Worm (Caenorhabditis elegans) whole organism, L1 larva: ENCODE measurements around the gene T03G11.9.

Experiments
- C16A3.4 ChIP-seq: fragments of 150-350 bp; optimal IDR thresholded peaks from 2 replicates; lab custom pipeline; 2014; ENCODE audit warnings: missing biosample characterization, missing genetic modification characterization
- C34B4.2 ChIP-seq: sonication (generic microtip); optimal IDR thresholded peaks from 2 replicates; lab custom pipeline; 2017; ENCODE audit warnings: mild to moderate bottlenecking, missing genetic modification characterization, missing compliant biosample characterization
- Y116A8C.19 ChIP-seq: sonication (generic microtip); optimal IDR thresholded peaks from 2 replicates; lab custom pipeline; 2016; ENCODE audit warnings: missing compliant biosample characterization, missing genetic modification characterization, borderline replicate concordance
- aha-1 ChIP-seq: fragments of 150-350 bp; optimal IDR thresholded peaks from 2 replicates; lab custom pipeline; 2014; ENCODE audit warnings: missing biosample characterization, missing genetic modification characterization
- ama-1 ChIP-seq: fragments of 150-350 bp; optimal IDR thresholded peaks from 2 replicates; lab custom pipeline; 2014
- ceh-8 ChIP-seq: fragments of 200-800 bp; sonication (Bioruptor generic); optimal IDR thresholded peaks from 2 replicates; lab custom pipeline; 2018; ENCODE audit warnings: mild to moderate bottlenecking, missing genetic modification characterization, moderate library complexity, missing compliant biosample characterization
- dpl-1 ChIP-seq, 3 experiments: fragments of 150-350 bp in 2 of 3; sonication (generic microtip) in 1 of 3; optimal IDR thresholded peaks; 2 replicates each; lab custom pipeline; 2014 to 2017; ENCODE audit warnings: missing biosample characterization in 3 of 3, missing genetic modification characterization in 3 of 3, missing genetic modification reagents in 3 of 3
- dsc-1 ChIP-seq: sonication (generic microtip); optimal IDR thresholded peaks from 2 replicates; lab custom pipeline; 2016; ENCODE audit warnings: mild to moderate bottlenecking, missing genetic modification characterization, missing compliant biosample characterization
- efl-3 ChIP-seq: fragments of 200-800 bp; sonication (Bioruptor generic); optimal IDR thresholded peaks from 2 replicates; lab custom pipeline; 2018; ENCODE audit warnings: mild to moderate bottlenecking, missing genetic modification characterization, missing compliant biosample characterization
- egl-13 ChIP-seq: sonication (generic microtip); optimal IDR thresholded peaks from 2 replicates; lab custom pipeline; 2016; ENCODE audit warnings: missing genotype, missing genetic modification reagents, missing genetic modification characterization, missing compliant biosample characterization
- egl-27 ChIP-seq, 2 experiments: fragments of 150-350 bp in 1 of 2; sonication (generic microtip); optimal IDR thresholded peaks; 3 replicates each; lab custom pipeline; 2017 to 2018; ENCODE audit warnings: missing biosample characterization in 2 of 2, missing genetic modification characterization in 2 of 2, missing genetic modification reagents in 2 of 2
- fkh-10 ChIP-seq: sonication (generic microtip); optimal IDR thresholded peaks from 2 replicates; lab custom pipeline; 2017; ENCODE audit warnings: missing biosample characterization, missing genetic modification reagents, missing genetic modification characterization
- fkh-4 ChIP-seq: sonication (generic microtip); optimal IDR thresholded peaks from 2 replicates; lab custom pipeline; 2016; ENCODE audit warnings: missing compliant biosample characterization, missing genetic modification characterization, borderline replicate concordance
- fkh-8 ChIP-seq: sonication (generic microtip); optimal IDR thresholded peaks from 2 replicates; lab custom pipeline; 2016; ENCODE audit warnings: mild to moderate bottlenecking, missing genetic modification characterization, missing compliant biosample characterization
- grh-1 ChIP-seq: fragments of 200-800 bp; sonication (Bioruptor generic); IDR thresholded peaks from 2 replicates; pipeline ENCODE4 v1.3.6; 2022; ENCODE audit warnings: missing genetic modification reagents, missing genetic modification characterization, missing compliant biosample characterization
- hlh-17 ChIP-seq: fragments of 200-800 bp; sonication (Bioruptor generic); optimal IDR thresholded peaks from 2 replicates; lab custom pipeline; 2018; ENCODE audit warnings: missing genetic modification characterization, mild to moderate bottlenecking, missing compliant biosample characterization, moderate library complexity, borderline replicate concordance
- hpl-2 ChIP-seq: fragments of 150-350 bp; optimal IDR thresholded peaks from 2 replicates; lab custom pipeline; 2014; ENCODE audit warnings: missing biosample characterization, missing genetic modification reagents, missing genetic modification characterization
- irx-1 ChIP-seq: sonication (generic microtip); optimal IDR thresholded peaks from 2 replicates; lab custom pipeline; 2016; ENCODE audit warnings: missing genetic modification characterization, missing compliant biosample characterization
- lin-13 ChIP-seq: fragments of 150-350 bp; optimal IDR thresholded peaks from 2 replicates; lab custom pipeline; 2014; ENCODE audit warnings: missing biosample characterization, missing genetic modification reagents, missing genetic modification characterization
- lin-14 ChIP-seq: fragments of 200-800 bp; sonication (Bioruptor generic); optimal IDR thresholded peaks from 2 replicates; lab custom pipeline; 2018; ENCODE audit warnings: mild to moderate bottlenecking, missing genetic modification characterization, moderate library complexity, missing compliant biosample characterization
- lin-15B ChIP-seq: fragments of 150-350 bp; sonication (generic microtip); optimal IDR thresholded peaks from 3 replicates; lab custom pipeline; 2014; ENCODE audit warnings: missing biosample characterization, missing genetic modification characterization
- lin-35 ChIP-seq, 2 experiments: fragments of 150-350 bp; optimal IDR thresholded peaks; 2 replicates each; lab custom pipeline; 2014; ENCODE audit warnings: missing biosample characterization in 2 of 2, missing genetic modification characterization in 2 of 2, missing genetic modification reagents in 2 of 2
- lin-39 ChIP-seq: fragments of 150-350 bp; optimal IDR thresholded peaks from 2 replicates; lab custom pipeline; 2014; ENCODE audit warnings: missing biosample characterization, missing genetic modification reagents, missing genetic modification characterization
- lir-3 ChIP-seq: sonication (generic microtip); optimal IDR thresholded peaks from 2 replicates; lab custom pipeline; 2016; ENCODE audit warnings: mild to moderate bottlenecking, missing genetic modification characterization, moderate library complexity, missing compliant biosample characterization; ENCODE audit not compliant: poor library complexity
- mdl-1 ChIP-seq, 2 experiments: fragments of 150-350 bp; optimal IDR thresholded peaks; 2 replicates each; lab custom pipeline; 2014 to 2017; ENCODE audit warnings: missing biosample characterization in 2 of 2, missing genetic modification characterization in 2 of 2, inconsistent platforms in 1 of 2
- mep-1 ChIP-seq: fragments of 150-350 bp; optimal IDR thresholded peaks from 2 replicates; lab custom pipeline; 2014; ENCODE audit warnings: missing biosample characterization, missing genetic modification characterization
- nhr-237 ChIP-seq: fragments of 150-350 bp; optimal IDR thresholded peaks from 2 replicates; lab custom pipeline; 2014; ENCODE audit warnings: missing biosample characterization, missing genetic modification characterization
- nhr-28 ChIP-seq: fragments of 150-350 bp; optimal IDR thresholded peaks from 2 replicates; lab custom pipeline; 2014; ENCODE audit warnings: missing biosample characterization, missing genetic modification characterization
- nhr-47 ChIP-seq: sonication (generic microtip); optimal IDR thresholded peaks from 2 replicates; lab custom pipeline; 2016; ENCODE audit warnings: mild to moderate bottlenecking, missing genetic modification characterization, moderate library complexity, missing compliant biosample characterization
- nhr-71 ChIP-seq: sonication (generic microtip); optimal IDR thresholded peaks from 2 replicates; lab custom pipeline; 2016; ENCODE audit warnings: mild to moderate bottlenecking, missing genetic modification characterization, moderate library complexity, missing compliant biosample characterization
- nhr-76 ChIP-seq: sonication (generic microtip); optimal IDR thresholded peaks from 2 replicates; lab custom pipeline; 2017; ENCODE audit warnings: missing biosample characterization, missing genetic modification characterization
- nhr-77 ChIP-seq: fragments of 150-350 bp; optimal IDR thresholded peaks from 2 replicates; lab custom pipeline; 2014; ENCODE audit warnings: missing biosample characterization, missing genetic modification characterization
- nhr-84 ChIP-seq: sonication (generic microtip); optimal IDR thresholded peaks from 2 replicates; lab custom pipeline; 2017; ENCODE audit warnings: missing biosample characterization, missing genetic modification characterization
- nhr-90 ChIP-seq: sonication (generic microtip); optimal IDR thresholded peaks from 2 replicates; lab custom pipeline; 2016; ENCODE audit warnings: mild to moderate bottlenecking, missing genetic modification characterization, missing compliant biosample characterization; ENCODE audit not compliant: poor library complexity
- pax-3 ChIP-seq: fragments of 200-800 bp; sonication (Bioruptor generic); optimal IDR thresholded peaks from 2 replicates; lab custom pipeline; 2018; ENCODE audit warnings: mild to moderate bottlenecking, missing genetic modification characterization, moderate library complexity, missing compliant biosample characterization
- pqm-1 ChIP-seq: sonication (generic microtip); optimal IDR thresholded peaks from 3 replicates; lab custom pipeline; 2017; ENCODE audit warnings: missing biosample characterization, missing genetic modification characterization
- rnt-1 ChIP-seq: sonication (generic microtip); optimal IDR thresholded peaks from 2 replicates; lab custom pipeline; 2016; ENCODE audit warnings: mild to moderate bottlenecking, missing genetic modification characterization, moderate library complexity, missing compliant biosample characterization
- snpc-4 ChIP-seq: fragments of 150-350 bp; optimal IDR thresholded peaks from 2 replicates; lab custom pipeline; 2014; ENCODE audit warnings: missing biosample characterization, missing genetic modification characterization
- snu-23 ChIP-seq: sonication (generic microtip); optimal IDR thresholded peaks from 2 replicates; lab custom pipeline; 2016; ENCODE audit warnings: missing genetic modification characterization, missing compliant biosample characterization
- sox-4 ChIP-seq: sonication (generic microtip); optimal IDR thresholded peaks from 2 replicates; lab custom pipeline; 2016; ENCODE audit warnings: missing genetic modification characterization, missing compliant biosample characterization
- sptf-1 ChIP-seq: fragments of 150-350 bp; optimal IDR thresholded peaks from 2 replicates; lab custom pipeline; 2014; ENCODE audit warnings: missing biosample characterization, missing genetic modification characterization
- tbx-2 ChIP-seq: sonication (generic microtip); optimal IDR thresholded peaks from 2 replicates; lab custom pipeline; 2016; ENCODE audit warnings: missing genetic modification characterization, missing compliant biosample characterization
- unc-130 ChIP-seq: fragments of 150-350 bp; optimal IDR thresholded peaks from 2 replicates; lab custom pipeline; 2017; ENCODE audit warnings: missing biosample characterization, missing genetic modification characterization, inconsistent platforms
- unc-30 ChIP-seq: sonication (generic microtip); optimal IDR thresholded peaks from 2 replicates; lab custom pipeline; 2017; ENCODE audit warnings: missing biosample characterization, missing genetic modification characterization
- unc-62 ChIP-seq: fragments of 150-350 bp; optimal IDR thresholded peaks from 2 replicates; lab custom pipeline; 2014; ENCODE audit warnings: missing biosample characterization, missing genetic modification reagents, missing genetic modification characterization
- unc-98 ChIP-seq: fragments of 200-800 bp; sonication (Bioruptor generic); IDR thresholded peaks from 2 replicates; pipeline ENCODE4 v1.3.6; 2022; ENCODE audit warnings: missing genetic modification characterization, missing compliant biosample characterization
- vab-15 ChIP-seq: sonication (generic microtip); optimal IDR thresholded peaks from 2 replicates; lab custom pipeline; 2017; ENCODE audit warnings: missing genotype, mild to moderate bottlenecking, missing genetic modification characterization, missing compliant biosample characterization
- zag-1 ChIP-seq: fragments of 150-350 bp; optimal IDR thresholded peaks from 2 replicates; lab custom pipeline; 2014; ENCODE audit warnings: missing biosample characterization, missing genetic modification characterization
- zip-4 ChIP-seq: fragments of 200-800 bp; sonication (Bioruptor generic); optimal IDR thresholded peaks from 2 replicates; lab custom pipeline; 2018; ENCODE audit warnings: mild to moderate bottlenecking, missing genetic modification characterization, moderate library complexity, missing compliant biosample characterization
- ztf-4 ChIP-seq: fragments of 150-350 bp; optimal IDR thresholded peaks from 2 replicates; lab custom pipeline; 2014; ENCODE audit warnings: missing biosample characterization, missing genetic modification characterization

T03G11.9 gene

ce11 chrX:5164054-5164453 lies 20.0 kb upstream of the T03G11.9 start:
- peak; percentile 54 for TF ChIP-seq nhr-71 (tag; lab: Kevin White, UChicago)
- TF ChIP-seq zip-4 (GFP tag; lab: Kevin White, UChicago): no peak
- TF ChIP-seq dpl-1 (GFP tag; optimal IDR thresholded peaks at IDR 0.05; lab: Kevin White, UChicago): no peak
- no peak for TF ChIP-seq Y116A8C.19 (tag; lab: Kevin White, UChicago)
- TF ChIP-seq nhr-47 (tag; lab: Kevin White, UChicago): peak; percentile 52
- no peak for TF ChIP-seq aha-1 (tag; lab: Kevin White, UChicago)
- TF ChIP-seq pqm-1: no peak
- TF ChIP-seq fkh-8 (tag; lab: Kevin White, UChicago): peak; percentile 48
- no peak for TF ChIP-seq nhr-237 (tag; lab: Kevin White, UChicago)
- TF ChIP-seq fkh-10 (GFP tag; lab: Kevin White, UChicago): no peak

ce11 chrX:5165037-5165436 lies 19.0 kb upstream of the T03G11.9 start, which contains the start of gene mans-3:
Gene mans-3, plus strand, starts transcription at chrX:5165395.
- TF ChIP-seq ztf-4 (tag; lab: Kevin White, UChicago) (peak; percentile 77), unc-98 (GFP tag; lab: Robert Waterston, UW) (no peak), unc-62 (GFP tag; lab: Kevin White, UChicago) (no peak), C16A3.4 (tag; lab: Kevin White, UChicago) (peak; percentile 93), snu-23 (GFP tag; lab: Kevin White, UChicago) (peak; percentile 97), sox-4 (tag; lab: Kevin White, UChicago) (peak; percentile 58), unc-30 (tag; lab: Kevin White, UChicago) (no peak), Y116A8C.19 (tag; lab: Kevin White, UChicago) (no peak), rnt-1 (tag; lab: Kevin White, UChicago) (peak; percentile 94), nhr-84 (no peak), zip-4 (GFP tag; lab: Kevin White, UChicago) (peak; percentile 46), mep-1 (tag; lab: Kevin White, UChicago) (peak; percentile 97), lin-35 (GFP tag; optimal IDR thresholded peaks at IDR 0.05; lab: Kevin White, UChicago) (peak; percentile 72 to 91), nhr-47 (tag; lab: Kevin White, UChicago) (peak; percentile 93), dpl-1 (GFP tag; optimal IDR thresholded peaks at IDR 0.05; lab: Kevin White, UChicago) (peak; percentile 71 to 80 (median 80)), hpl-2 (GFP tag; lab: Kevin White, UChicago) (peak; percentile 58), unc-130 (tag; lab: Kevin White, UChicago) (peak; percentile 70), dsc-1 (tag; lab: Kevin White, UChicago) (peak; percentile 90), nhr-76 (tag; lab: Kevin White, UChicago) (no peak), hlh-17 (GFP tag; lab: Kevin White, UChicago) (no peak), zag-1 (tag; lab: Kevin White, UChicago) (no peak), fkh-8 (tag; lab: Kevin White, UChicago) (peak; percentile 93), pax-3 (tag; lab: Kevin White, UChicago) (peak; percentile 76), sptf-1 (tag; lab: Kevin White, UChicago) (no peak), nhr-90 (tag; lab: Kevin White, UChicago) (peak; percentile 90), lin-39 (tag; lab: Kevin White, UChicago) (peak; percentile 78), C34B4.2 (no peak), fkh-4 (tag; lab: Kevin White, UChicago) (no peak), lir-3 (tag; lab: Kevin White, UChicago) (peak; percentile 58), ceh-8 (GFP tag; lab: Kevin White, UChicago) (peak; percentile 77), nhr-77 (tag; lab: Kevin White, UChicago) (peak; percentile 80), mdl-1 (tag; optimal IDR thresholded peaks at IDR 0.05; lab: Kevin White, UChicago) (peak; percentile 76 to 99), lin-15B (tag; lab: Kevin White, UChicago) (peak; percentile 54), snpc-4 (peak; percentile 74), ama-1 (lab: Kevin White, UChicago) (no peak), egl-13 (peak; percentile 84), nhr-28 (tag; lab: Kevin White, UChicago) (no peak), egl-27 (tag; optimal IDR thresholded peaks at IDR 0.05; lab: Kevin White, UChicago) (peak; percentile 31 to 56), lin-14 (GFP tag; lab: Kevin White, UChicago) (peak; percentile 98), irx-1 (tag; lab: Kevin White, UChicago) (peak; percentile 77), efl-3 (GFP tag; lab: Kevin White, UChicago) (no peak), vab-15 (tag; lab: Kevin White, UChicago) (no peak), grh-1 (GFP tag; lab: Robert Waterston, UW) (peak; percentile 72), nhr-71 (tag; lab: Kevin White, UChicago) (peak; percentile 96), lin-13 (GFP tag; lab: Kevin White, UChicago) (peak; percentile 83), tbx-2 (peak; percentile 92)
